Fruit fly (Drosophila melanogaster) whole organism, embryonic: Measurements from ENCODE around the gene CG7173.
A peak's percentile ranks its signal among the peaks of the same experiment; 100 is the strongest.

Source experiments
- Atf-2 ChIP-seq: fragments of 200-800 bp; sonication (Bioruptor generic); optimal IDR thresholded peaks from 2 replicates; lab custom pipeline; 2016; ENCODE audit warnings: missing biosample characterization, missing genetic modification characterization
- BEAF-32 ChIP-seq: fragments of 200-800 bp; sonication (Bioruptor generic); optimal IDR thresholded peaks from 3 replicates; lab custom pipeline; 2017; ENCODE audit warnings: missing biosample characterization, missing genetic modification characterization, mild to moderate bottlenecking, moderate library complexity, missing genetic modification reagents
- Bteb2 ChIP-seq: fragments of 200-800 bp; sonication (Bioruptor generic); optimal IDR thresholded peaks from 2 replicates; lab custom pipeline; 2016; ENCODE audit warnings: missing biosample characterization, missing genetic modification characterization
- CG10209 ChIP-seq: fragments of 200-800 bp; sonication (Bioruptor generic); optimal IDR thresholded peaks from 3 replicates; lab custom pipeline; 2017; ENCODE audit warnings: missing biosample characterization, mild to moderate bottlenecking, missing genetic modification characterization, missing genetic modification reagents
- CG10431 ChIP-seq: fragments of 200-800 bp; sonication (Bioruptor generic); optimal IDR thresholded peaks from 3 replicates; lab custom pipeline; 2018; ENCODE audit warnings: missing biosample characterization, mild to moderate bottlenecking, missing genetic modification characterization
- CG10462 ChIP-seq: fragments of 200-800 bp; sonication (Bioruptor generic); optimal IDR thresholded peaks from 2 replicates; lab custom pipeline; 2016; ENCODE audit warnings: missing biosample characterization, missing genetic modification characterization
- CG12391 ChIP-seq: fragments of 200-800 bp; sonication (Bioruptor generic); optimal IDR thresholded peaks from 3 replicates; lab custom pipeline; 2018; ENCODE audit warnings: missing biosample characterization, mild to moderate bottlenecking, missing genetic modification characterization, moderate library complexity
- CG12659 ChIP-seq: fragments of 200-800 bp; sonication (Bioruptor generic); optimal IDR thresholded peaks from 3 replicates; lab custom pipeline; 2017; ENCODE audit warnings: mild to moderate bottlenecking, missing biosample characterization, missing genetic modification reagents, missing genetic modification characterization
- CG14050 ChIP-seq: fragments of 200-800 bp; sonication (Bioruptor generic); IDR thresholded peaks from 3 replicates; pipeline ENCODE4 v1.3.6; 2022; ENCODE audit warnings: missing biosample characterization, missing genetic modification characterization
- CG14860 ChIP-seq: fragments of 200-800 bp; sonication (Bioruptor generic); IDR thresholded peaks from 3 replicates; pipeline ENCODE4 v1.3.6; 2022; ENCODE audit warnings: missing biosample characterization, missing genetic modification characterization; ENCODE audit not compliant: partially characterized antibody
- CG15073 ChIP-seq: fragments of 200-800 bp; sonication (Bioruptor generic); optimal IDR thresholded peaks from 2 replicates; lab custom pipeline; 2016; ENCODE audit warnings: missing biosample characterization, missing genetic modification characterization
- CG15514 ChIP-seq: fragments of 200-800 bp; sonication (Bioruptor generic); optimal IDR thresholded peaks from 3 replicates; lab custom pipeline; 2017; ENCODE audit warnings: missing biosample characterization, missing genetic modification characterization, mild to moderate bottlenecking, moderate library complexity, missing genetic modification reagents
- CG1603 ChIP-seq: fragments of 200-800 bp; sonication (Bioruptor generic); optimal IDR thresholded peaks from 2 replicates; lab custom pipeline; 2019; ENCODE audit warnings: missing biosample characterization, mild to moderate bottlenecking, missing genetic modification characterization, moderate library complexity
- CG16813 ChIP-seq: fragments of 200-800 bp; sonication (Bioruptor generic); IDR thresholded peaks from 3 replicates; pipeline ENCODE4 v1.3.6; 2022; ENCODE audit warnings: missing biosample characterization, missing genetic modification characterization; ENCODE audit not compliant: partially characterized antibody
- CG16863 ChIP-seq: fragments of 200-800 bp; sonication (Bioruptor generic); optimal IDR thresholded peaks from 3 replicates; lab custom pipeline; 2016; ENCODE audit warnings: missing biosample characterization, missing genetic modification characterization
- CG18476 ChIP-seq: fragments of 200-800 bp; sonication (Bioruptor generic); optimal IDR thresholded peaks from 2 replicates; lab custom pipeline; 2016; ENCODE audit warnings: missing biosample characterization, mild to moderate bottlenecking, missing genetic modification characterization
- CG30403 ChIP-seq: fragments of 200-800 bp; sonication (Bioruptor generic); optimal IDR thresholded peaks from 3 replicates; lab custom pipeline; 2016; ENCODE audit warnings: missing biosample characterization, missing genetic modification characterization
- CG34422 ChIP-seq: fragments of 200-800 bp; sonication (Bioruptor generic); IDR thresholded peaks from 3 replicates; pipeline ENCODE4 v1.3.6; 2022; ENCODE audit warnings: missing biosample characterization, missing genetic modification characterization
- CG6254 ChIP-seq: fragments of 200-800 bp; sonication (Bioruptor generic); optimal IDR thresholded peaks from 3 replicates; lab custom pipeline; 2017; ENCODE audit warnings: mild to moderate bottlenecking, missing biosample characterization, missing genetic modification reagents, missing genetic modification characterization
- CG6689 ChIP-seq: fragments of 200-800 bp; sonication (Bioruptor generic); IDR thresholded peaks from 2 replicates; pipeline ENCODE4 v1.3.6; 2022; ENCODE audit warnings: missing biosample characterization, missing genetic modification characterization
- CG7786 ChIP-seq: fragments of 200-800 bp; sonication (Bioruptor generic); optimal IDR thresholded peaks from 2 replicates; lab custom pipeline; 2016; ENCODE audit warnings: missing biosample characterization, missing genetic modification characterization
- CG8924 ChIP-seq: fragments of 200-800 bp; optimal IDR thresholded peaks from 3 replicates; lab custom pipeline; 2019; ENCODE audit warnings: missing biosample characterization, mild to moderate bottlenecking, missing genetic modification characterization, moderate library complexity
- CG9609 ChIP-seq: fragments of 200-800 bp; sonication (Bioruptor generic); optimal IDR thresholded peaks from 3 replicates; lab custom pipeline; 2016; ENCODE audit warnings: missing biosample characterization, missing genetic modification characterization
- CHES-1-like ChIP-seq: fragments of 200-800 bp; sonication (Bioruptor generic); optimal IDR thresholded peaks from 2 replicates; lab custom pipeline; 2016; ENCODE audit warnings: missing biosample characterization, missing genetic modification characterization
- Ets97D ChIP-seq: fragments of 200-800 bp; sonication (Bioruptor generic); optimal IDR thresholded peaks from 3 replicates; lab custom pipeline; 2016; ENCODE audit warnings: missing biosample characterization, missing genetic modification characterization
- HLH54F ChIP-seq: fragments of 200-800 bp; sonication (Bioruptor generic); optimal IDR thresholded peaks from 3 replicates; lab custom pipeline; 2016; ENCODE audit warnings: missing biosample characterization, missing genetic modification characterization
- HmgZ ChIP-seq: fragments of 200-800 bp; sonication (Bioruptor generic); optimal IDR thresholded peaks from 2 replicates; lab custom pipeline; 2018; ENCODE audit warnings: missing biosample characterization, mild to moderate bottlenecking, missing genetic modification characterization
- Lim3 ChIP-seq: fragments of 200-800 bp; sonication (Bioruptor generic); IDR thresholded peaks from 2 replicates; pipeline ENCODE4 v1.3.6; 2022; ENCODE audit warnings: missing biosample characterization, missing genetic modification characterization
- MBD-R2 ChIP-seq: fragments of 200-800 bp; sonication (Bioruptor generic); IDR thresholded peaks from 2 replicates; pipeline ENCODE4 v1.3.6; 2022; ENCODE audit warnings: missing biosample characterization, missing genetic modification characterization
- MESR4 ChIP-seq: fragments of 200-800 bp; sonication (Bioruptor generic); optimal IDR thresholded peaks from 2 replicates; lab custom pipeline; 2018; ENCODE audit warnings: missing biosample characterization, mild to moderate bottlenecking, missing genetic modification characterization, moderate library complexity
- Myb ChIP-seq: fragments of 200-800 bp; sonication (Bioruptor generic); optimal IDR thresholded peaks from 2 replicates; lab custom pipeline; 2016; ENCODE audit warnings: missing biosample characterization, missing genetic modification characterization
- NC2β ChIP-seq: fragments of 200-800 bp; sonication (Bioruptor generic); optimal IDR thresholded peaks from 2 replicates; lab custom pipeline; 2016; ENCODE audit warnings: missing biosample characterization, missing genetic modification characterization
- Nf-YB ChIP-seq: fragments of 200-800 bp; sonication (Bioruptor generic); optimal IDR thresholded peaks from 3 replicates; lab custom pipeline; 2019; ENCODE audit warnings: missing biosample characterization, mild to moderate bottlenecking, missing genetic modification characterization, moderate library complexity
- Sox102F ChIP-seq: fragments of 200-800 bp; sonication (Bioruptor generic); optimal IDR thresholded peaks from 2 replicates; lab custom pipeline; 2018; ENCODE audit warnings: missing biosample characterization, mild to moderate bottlenecking, missing genetic modification characterization, moderate library complexity
- Xbp1 ChIP-seq: fragments of 200-800 bp; sonication (Bioruptor generic); optimal IDR thresholded peaks from 3 replicates; lab custom pipeline; 2016; ENCODE audit warnings: missing biosample characterization, mild to moderate bottlenecking, missing genetic modification characterization
- az2 ChIP-seq: fragments of 200-800 bp; sonication (Bioruptor generic); optimal IDR thresholded peaks from 3 replicates; lab custom pipeline; 2016; ENCODE audit warnings: missing biosample characterization, missing genetic modification characterization
- bowl ChIP-seq: fragments of 200-800 bp; sonication (Bioruptor generic); IDR thresholded peaks from 2 replicates; pipeline ENCODE4 v1.3.6; 2022; ENCODE audit warnings: missing biosample characterization, missing genetic modification characterization
- dm ChIP-seq: fragments of 200-800 bp; sonication (Bioruptor generic); optimal IDR thresholded peaks from 3 replicates; lab custom pipeline; 2016; ENCODE audit warnings: missing biosample characterization, missing genetic modification characterization
- dmrt99B ChIP-seq: fragments of 200-800 bp; sonication (Bioruptor generic); optimal IDR thresholded peaks from 2 replicates; lab custom pipeline; 2018; ENCODE audit warnings: missing biosample characterization, mild to moderate bottlenecking, missing genetic modification characterization, moderate library complexity
- gem ChIP-seq: fragments of 200-800 bp; sonication (Bioruptor generic); optimal IDR thresholded peaks from 2 replicates; lab custom pipeline; 2019; ENCODE audit warnings: missing biosample characterization, mild to moderate bottlenecking, missing genetic modification characterization, moderate library complexity
- gro ChIP-seq: fragments of 200-800 bp; sonication (Bioruptor generic); optimal IDR thresholded peaks from 2 replicates; lab custom pipeline; 2016; ENCODE audit warnings: missing biosample characterization, missing genetic modification characterization
- gt ChIP-seq: fragments of 200-800 bp; sonication (Bioruptor generic); IDR thresholded peaks from 2 replicates; pipeline ENCODE4 v1.3.6; 2022; ENCODE audit warnings: missing biosample characterization, missing genetic modification characterization
- kah ChIP-seq: fragments of 200-800 bp; sonication (Bioruptor generic); optimal IDR thresholded peaks from 2 replicates; lab custom pipeline; 2018; ENCODE audit warnings: missing biosample characterization, mild to moderate bottlenecking, missing genetic modification characterization
- pan ChIP-seq, 4 experiments: fragments of >200 bp in 3 of 4; fragments of 200-800 bp in 1 of 4; sonication (Bioruptor generic) in 1 of 4; optimal IDR thresholded peaks in 3 of 4; IDR thresholded peaks in 1 of 4; 2 replicates each; pipeline versions ENCODE4 v1.3.6 to Lab custom; 2017 to 2022; ENCODE audit warnings: missing biosample characterization in 2 of 4, missing genetic modification characterization in 2 of 4, mixed read lengths in 1 of 4
- phol ChIP-seq: fragments of 200-800 bp; sonication (Bioruptor generic); optimal IDR thresholded peaks from 3 replicates; lab custom pipeline; 2018; ENCODE audit warnings: missing biosample characterization, mild to moderate bottlenecking, missing genetic modification characterization, moderate library complexity
- pzg ChIP-seq: fragments of 200-800 bp; sonication (Bioruptor generic); optimal IDR thresholded peaks from 3 replicates; lab custom pipeline; 2018; ENCODE audit warnings: missing biosample characterization, mild to moderate bottlenecking, missing genetic modification characterization, moderate library complexity
- run ChIP-seq: fragments of 200-800 bp; sonication (Bioruptor generic); optimal IDR thresholded peaks from 3 replicates; lab custom pipeline; 2018; ENCODE audit warnings: missing biosample characterization, mild to moderate bottlenecking, missing genetic modification characterization
- tin ChIP-seq: fragments of 200-800 bp; sonication (Bioruptor generic); optimal IDR thresholded peaks from 3 replicates; lab custom pipeline; 2016; ENCODE audit warnings: missing biosample characterization, missing genetic modification characterization
- tio ChIP-seq: fragments of 200-800 bp; sonication (Bioruptor generic); optimal IDR thresholded peaks from 2 replicates; lab custom pipeline; 2017; ENCODE audit warnings: missing biosample characterization, missing genetic modification characterization, inconsistent platforms

CG7173 gene

dm6 chr3L:21516716-21517266, 41.2 kb downstream of the CG7173 start (continued):
- TF ChIP-seq CG10462 (GFP tag; lab: Kevin White, UChicago) (peak; percentile 11), NC2β (GFP tag; lab: Kevin White, UChicago) (peak; percentile 57), tin (GFP tag; lab: Kevin White, UChicago) (peak; percentile 18), HLH54F (GFP tag; lab: Kevin White, UChicago) (peak; percentile 25), CG10431 (GFP tag; lab: Kevin White, UChicago) (peak; percentile 85), CG8924 (peak; percentile 59), Lim3 (GFP tag; lab: Robert Waterston, UW) (no peak), Nf-YB (GFP tag; lab: Kevin White, UChicago) (peak; percentile 7), CG14860 (GFP tag; lab: Robert Waterston, UW) (no peak), HmgZ (peak; percentile 36), pan (optimal IDR thresholded peaks at IDR 0.05; lab: Kevin White, UChicago) (no peak), pan (GFP tag; optimal IDR thresholded peaks at IDR 0.05 in 1 of 2, IDR thresholded peaks at IDR 0.05 in 1 of 2) (no peak), Ets97D (peak; percentile 70), pzg (GFP tag; lab: Kevin White, UChicago) (peak; percentile 69), BEAF-32 (GFP tag; lab: Kevin White, UChicago) (peak; percentile 42), az2 (GFP tag; lab: Kevin White, UChicago) (peak; percentile 27), CG6254 (GFP tag; lab: Kevin White, UChicago) (peak; percentile 16), phol (tag; lab: Kevin White, UChicago) (peak; percentile 36), CG16863 (GFP tag; lab: Kevin White, UChicago) (no peak), CG14050 (GFP tag; lab: Robert Waterston, UW) (no peak), Bteb2 (no peak), CG30403 (GFP tag; lab: Kevin White, UChicago) (peak; percentile 38), CG34422 (no peak; the same call in 2 of the 3 replicates), kah (GFP tag; lab: Kevin White, UChicago) (no peak), bowl (no peak), CG15514 (GFP tag; lab: Kevin White, UChicago) (peak; percentile 31), Sox102F (GFP tag; lab: Kevin White, UChicago) (no peak), CG9609 (GFP tag; lab: Kevin White, UChicago) (peak; percentile 14), CG1603 (tag; lab: Kevin White, UChicago) (peak; percentile 14), Myb (peak; percentile 28), gt (GFP tag; lab: Robert Waterston, UW) (no peak), Xbp1 (GFP tag; lab: Kevin White, UChicago) (peak; percentile 27), CG12391 (tag; lab: Kevin White, UChicago) (peak; percentile 54), run (tag; lab: Kevin White, UChicago) (no peak), gem (tag; lab: Kevin White, UChicago) (peak; percentile 31), CHES-1-like (GFP tag; lab: Kevin White, UChicago) (peak; percentile 38), gro (peak; percentile 3), CG15073 (GFP tag; lab: Kevin White, UChicago) (no peak), CG6689 (peak; percentile 17; the same call in 1 of the 2 replicates), CG18476 (GFP tag; lab: Kevin White, UChicago) (no peak), MBD-R2 (GFP tag; lab: Robert Waterston, UW) (peak; percentile 56; the same call in 1 of the 2 replicates), CG7786 (GFP tag; lab: Kevin White, UChicago) (peak; percentile 42), dm (GFP tag; lab: Kevin White, UChicago) (peak; percentile 43), MESR4 (GFP tag; lab: Kevin White, UChicago) (peak; percentile 49), dmrt99B (tag; lab: Kevin White, UChicago) (no peak), CG10209 (peak; percentile 14), Atf-2 (GFP tag; lab: Kevin White, UChicago) (peak; percentile 13), CG16813 (no peak), CG12659 (GFP tag; lab: Kevin White, UChicago) (peak; percentile 69), tio (GFP tag; lab: Kevin White, UChicago) (no peak)
